Worm (Caenorhabditis elegans) whole organism, young adult: ENCODE results near the gene Y54G2A.15.
A peak's percentile ranks its signal among the peaks of the same experiment; 100 is the strongest.

Experiments
- B0336.3 ChIP-seq: fragments of 200-800 bp; sonication (Bioruptor generic); IDR thresholded peaks from 2 replicates; pipeline ENCODE4 v1.3.6; 2022; ENCODE audit warnings: missing genetic modification characterization, missing compliant biosample characterization
- D2030.7 ChIP-seq: fragments of 200-800 bp; sonication (Bioruptor generic); IDR thresholded peaks from 2 replicates; pipeline ENCODE4 v1.3.6; 2022; ENCODE audit warnings: missing genetic modification reagents, missing genetic modification characterization, missing compliant biosample characterization
- F22D6.2 ChIP-seq: sonication (generic microtip); optimal IDR thresholded peaks from 2 replicates; lab custom pipeline; 2016; ENCODE audit warnings: mild to moderate bottlenecking, missing genetic modification characterization, missing compliant biosample characterization
- F23B12.7 ChIP-seq: sonication (generic microtip); optimal IDR thresholded peaks from 2 replicates; lab custom pipeline; 2017; ENCODE audit warnings: missing genetic modification characterization, mild to moderate bottlenecking, missing compliant biosample characterization, antibody characterized with exemption, moderate library complexity; ENCODE audit not compliant: insufficient read depth
- F37B4.10 ChIP-seq: fragments of 200-800 bp; sonication (Bioruptor generic); IDR thresholded peaks from 2 replicates; pipeline ENCODE4 v1.3.6; 2022; ENCODE audit warnings: missing genetic modification characterization, missing compliant biosample characterization
- F39B2.1 ChIP-seq: fragments of 200-800 bp; sonication (Bioruptor generic); IDR thresholded peaks from 2 replicates; pipeline ENCODE4 v1.3.6; 2022; ENCODE audit warnings: missing genetic modification reagents, missing genetic modification characterization, missing compliant biosample characterization
- F57C9.4 ChIP-seq: sonication (generic microtip); optimal IDR thresholded peaks from 2 replicates; lab custom pipeline; 2017; ENCODE audit warnings: mild to moderate bottlenecking, missing genetic modification characterization, missing compliant biosample characterization
- Y53F4B.3 ChIP-seq: fragments of 200-800 bp; sonication (Bioruptor generic); IDR thresholded peaks from 2 replicates; pipeline ENCODE4 v1.3.6; 2022; ENCODE audit warnings: missing genetic modification reagents, missing genetic modification characterization, missing compliant biosample characterization
- Y56A3A.18 ChIP-seq: fragments of 200-800 bp; sonication (Bioruptor generic); IDR thresholded peaks from 2 replicates; pipeline ENCODE4 v1.3.6; 2022; ENCODE audit warnings: missing genetic modification reagents, missing genetic modification characterization, missing compliant biosample characterization
- Y79H2A.3 ChIP-seq: fragments of 200-800 bp; sonication (Bioruptor generic); conservative IDR thresholded peaks from 2 replicates; pipeline ENCODE4 v1.3.6; 2022; ENCODE audit warnings: missing genetic modification reagents, missing genetic modification characterization, missing compliant biosample characterization
- Y95B8A.8 ChIP-seq: fragments of 200-800 bp; sonication (Bioruptor generic); IDR thresholded peaks from 2 replicates; pipeline ENCODE4 v1.3.6; 2022; ENCODE audit warnings: missing genetic modification reagents, missing genetic modification characterization, missing compliant biosample characterization
- ZK185.1 ChIP-seq: sonication (generic microtip); optimal IDR thresholded peaks from 2 replicates; lab custom pipeline; 2016; ENCODE audit warnings: mild to moderate bottlenecking, missing genetic modification characterization, missing compliant biosample characterization; ENCODE audit not compliant: poor library complexity, severe bottlenecking
- athp-1 ChIP-seq: sonication (generic microtip); optimal IDR thresholded peaks from 2 replicates; lab custom pipeline; 2017; ENCODE audit warnings: mild to moderate bottlenecking, missing genetic modification characterization, missing compliant biosample characterization
- ccch-3 ChIP-seq: fragments of 200-800 bp; sonication (Bioruptor generic); optimal IDR thresholded peaks from 2 replicates; lab custom pipeline; 2018; ENCODE audit warnings: mild to moderate bottlenecking, missing genetic modification characterization, missing compliant biosample characterization
- cebp-2 ChIP-seq: fragments of 200-800 bp; sonication (Bioruptor generic); IDR thresholded peaks from 2 replicates; pipeline ENCODE4 v1.3.6; 2022; ENCODE audit warnings: missing genetic modification characterization, missing compliant biosample characterization
- ceh-100 ChIP-seq: fragments of 200-800 bp; sonication (Bioruptor generic); IDR thresholded peaks from 2 replicates; pipeline ENCODE4 v1.3.6; 2022; ENCODE audit warnings: missing genetic modification reagents, missing genetic modification characterization, missing compliant biosample characterization
- ceh-27 ChIP-seq: fragments of 200-800 bp; sonication (Bioruptor generic); optimal IDR thresholded peaks from 2 replicates; lab custom pipeline; 2018; ENCODE audit warnings: mild to moderate bottlenecking, missing genetic modification characterization, moderate library complexity, missing compliant biosample characterization
- ceh-58 ChIP-seq: fragments of 200-800 bp; sonication (Bioruptor generic); IDR thresholded peaks from 2 replicates; pipeline ENCODE4 v1.3.6; 2022; ENCODE audit warnings: missing genetic modification characterization, missing compliant biosample characterization
- chd-7 ChIP-seq: sonication (generic microtip); optimal IDR thresholded peaks from 2 replicates; lab custom pipeline; 2016; ENCODE audit warnings: mild to moderate bottlenecking, missing genetic modification characterization, moderate library complexity, missing compliant biosample characterization
- dpl-1 ChIP-seq: fragments of 150-350 bp; optimal IDR thresholded peaks from 2 replicates; lab custom pipeline; 2014; ENCODE audit warnings: missing biosample characterization, missing genetic modification reagents, missing genetic modification characterization
- efl-1 ChIP-seq: fragments of 150-350 bp; optimal IDR thresholded peaks from 2 replicates; lab custom pipeline; 2014; ENCODE audit warnings: missing biosample characterization, missing genetic modification reagents, missing genetic modification characterization
- egl-18 ChIP-seq: fragments of 200-800 bp; sonication (Bioruptor generic); IDR thresholded peaks from 2 replicates; pipeline ENCODE4 v1.3.6; 2022; ENCODE audit warnings: missing genetic modification reagents, missing genetic modification characterization, missing compliant biosample characterization
- egl-44 ChIP-seq: fragments of 200-800 bp; sonication (Bioruptor generic); IDR thresholded peaks from 2 replicates; pipeline ENCODE4 v1.3.6; 2022; ENCODE audit warnings: missing genetic modification reagents, missing genetic modification characterization, missing compliant biosample characterization
- egrh-3 ChIP-seq: fragments of 200-800 bp; sonication (Bioruptor generic); IDR thresholded peaks from 2 replicates; pipeline ENCODE4 v1.3.6; 2022; ENCODE audit warnings: missing genetic modification reagents, missing genetic modification characterization, missing compliant biosample characterization
- ets-4 ChIP-seq: fragments of 200-800 bp; sonication (Bioruptor generic); optimal IDR thresholded peaks from 2 replicates; lab custom pipeline; 2018; ENCODE audit warnings: mild to moderate bottlenecking, missing genetic modification characterization, missing compliant biosample characterization
- gei-17 ChIP-seq: fragments of 200-800 bp; sonication (Bioruptor generic); optimal IDR thresholded peaks from 2 replicates; lab custom pipeline; 2018; ENCODE audit warnings: mild to moderate bottlenecking, missing genetic modification characterization, missing compliant biosample characterization
- hsf-1 ChIP-seq: fragments of 200-800 bp; sonication (Bioruptor generic); IDR thresholded peaks from 2 replicates; pipeline ENCODE4 v1.3.6; 2022; ENCODE audit warnings: missing genetic modification reagents, missing genetic modification characterization, missing compliant biosample characterization
- lsl-1 ChIP-seq: fragments of 200-800 bp; sonication (Bioruptor generic); optimal IDR thresholded peaks from 2 replicates; lab custom pipeline; 2018; ENCODE audit warnings: mild to moderate bottlenecking, missing genetic modification characterization, moderate library complexity, missing compliant biosample characterization
- madf-6 ChIP-seq: fragments of 200-800 bp; sonication (Bioruptor generic); IDR thresholded peaks from 2 replicates; pipeline ENCODE4 v1.3.6; 2022; ENCODE audit warnings: missing genetic modification reagents, missing genetic modification characterization, missing compliant biosample characterization
- mcd-1 ChIP-seq: fragments of 200-800 bp; sonication (Bioruptor generic); IDR thresholded peaks from 2 replicates; pipeline ENCODE4 v1.3.6; 2022; ENCODE audit warnings: missing genetic modification reagents, missing genetic modification characterization, missing compliant biosample characterization
- nfyb-1 ChIP-seq: fragments of 200-800 bp; sonication (Bioruptor generic); IDR thresholded peaks from 2 replicates; pipeline ENCODE4 v1.3.6; 2022; ENCODE audit warnings: missing genetic modification reagents, missing genetic modification characterization, missing compliant biosample characterization
- nhr-179 ChIP-seq: sonication (generic microtip); optimal IDR thresholded peaks from 2 replicates; lab custom pipeline; 2016; ENCODE audit warnings: mild to moderate bottlenecking, missing genetic modification characterization, missing compliant biosample characterization
- snpc-3.4 ChIP-seq: sonication (generic microtip); optimal IDR thresholded peaks from 2 replicates; lab custom pipeline; 2017; ENCODE audit warnings: missing genetic modification characterization, mild to moderate bottlenecking, missing compliant biosample characterization, antibody characterized with exemption, moderate library complexity, missing genotype, missing genetic modification reagents
- tbx-9 ChIP-seq: sonication (generic microtip); optimal IDR thresholded peaks from 2 replicates; lab custom pipeline; 2016; ENCODE audit warnings: borderline replicate concordance, missing genetic modification characterization, inconsistent platforms, missing compliant biosample characterization
- unc-130 ChIP-seq: sonication (generic microtip); optimal IDR thresholded peaks from 2 replicates; lab custom pipeline; 2016; ENCODE audit warnings: missing genetic modification reagents, missing genetic modification characterization, missing compliant biosample characterization
- zfh-2 ChIP-seq: fragments of 200-800 bp; sonication (Bioruptor generic); conservative IDR thresholded peaks from 2 replicates; pipeline ENCODE4 v1.3.6; 2022; ENCODE audit warnings: missing genetic modification reagents, missing genetic modification characterization, missing compliant biosample characterization
- zim-3 ChIP-seq: sonication (generic microtip); optimal IDR thresholded peaks from 2 replicates; lab custom pipeline; 2017; ENCODE audit warnings: mild to moderate bottlenecking, missing genetic modification characterization, moderate library complexity, missing compliant biosample characterization
- ztf-25 ChIP-seq: fragments of 200-800 bp; sonication (Bioruptor generic); IDR thresholded peaks from 2 replicates; pipeline ENCODE4 v1.3.6; 2022; ENCODE audit warnings: missing genetic modification reagents, missing genetic modification characterization, missing compliant biosample characterization

Y54G2A.15 gene

DNA sequence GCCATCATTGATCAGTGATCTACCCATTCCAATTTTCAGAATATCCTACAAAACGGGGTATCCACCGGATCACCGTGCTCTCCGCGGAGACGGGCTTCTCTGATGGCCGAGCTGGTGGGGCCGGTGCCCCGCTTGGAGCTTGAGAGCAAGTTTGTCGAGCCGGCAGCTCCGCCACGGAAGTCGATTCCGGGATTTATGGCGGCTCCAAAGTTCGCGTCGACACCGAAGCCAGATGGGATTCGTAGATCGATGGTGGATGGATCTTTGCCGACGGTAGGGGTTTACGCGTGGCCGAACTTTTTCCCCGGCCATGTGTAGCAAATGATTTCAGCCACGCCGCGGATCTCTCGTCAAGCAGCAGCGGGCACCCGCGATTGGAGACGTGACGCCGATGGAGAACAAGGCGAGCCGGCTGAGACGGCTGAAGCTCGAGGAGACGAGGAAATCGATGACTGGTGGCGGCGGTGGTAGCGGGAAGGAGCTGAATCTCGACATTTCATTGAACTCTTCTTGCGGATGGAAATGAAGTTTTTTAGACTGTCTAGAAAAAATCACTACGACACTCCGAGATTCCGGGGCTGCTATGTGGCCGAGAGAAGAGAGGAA is 44.8 kb upstream of the Y54G2A.15 start:
- TF ChIP-seq nfyb-1 (GFP tag; lab: Robert Waterston, UW) = no peak
- TF ChIP-seq ets-4 (GFP tag; lab: Kevin White, UChicago) = no peak
- TF ChIP-seq tbx-9 = no peak
- no peak for TF ChIP-seq nhr-179 (tag; lab: Kevin White, UChicago)
- no peak for TF ChIP-seq D2030.7
- TF ChIP-seq egrh-3 = peak; percentile 78; the same call in 1 of the 2 replicates
- no peak for TF ChIP-seq ZK185.1
- TF ChIP-seq Y56A3A.18 = no peak
- TF ChIP-seq ceh-27 = no peak
- peak; percentile 29 for TF ChIP-seq zim-3
- TF ChIP-seq zfh-2 = peak; percentile 90
- TF ChIP-seq F23B12.7 = no peak
- no peak for TF ChIP-seq dpl-1 (GFP tag; lab: Kevin White, UChicago)
- TF ChIP-seq Y53F4B.3 (GFP tag; lab: Robert Waterston, UW) = no peak
- no peak for TF ChIP-seq ceh-58 (GFP tag; lab: Robert Waterston, UW)
- no peak; the same call in 1 of the 2 replicates for TF ChIP-seq madf-6 (GFP tag; lab: Robert Waterston, UW)
- TF ChIP-seq mcd-1 (GFP tag; lab: Robert Waterston, UW) = 0 out of 2 replicates have a peak, but pooled peaks have one; percentile 25
- TF ChIP-seq gei-17 (GFP tag; lab: Kevin White, UChicago) = no peak
- no peak for TF ChIP-seq unc-130

ce11 chrIV:2887245-2887644 is 43.5 kb upstream of the Y54G2A.15 start:
- 0 out of 2 replicates have a peak, but pooled peaks have one; percentile 11 for TF ChIP-seq F37B4.10 (GFP tag; lab: Robert Waterston, UW)
- peak; percentile 15; the same call in 1 of the 2 replicates for TF ChIP-seq hsf-1 (GFP tag; lab: Robert Waterston, UW)
- TF ChIP-seq mcd-1 (GFP tag; lab: Robert Waterston, UW) = 0 out of 2 replicates have a peak, but pooled peaks have one; percentile 18
- peak; percentile 22; the same call in 1 of the 2 replicates for TF ChIP-seq egrh-3
- TF ChIP-seq egl-18 (GFP tag; lab: Robert Waterston, UW) = no peak
- TF ChIP-seq zfh-2 = peak; percentile 77
- no peak for TF ChIP-seq ceh-100 (GFP tag; lab: Robert Waterston, UW)

DNA sequence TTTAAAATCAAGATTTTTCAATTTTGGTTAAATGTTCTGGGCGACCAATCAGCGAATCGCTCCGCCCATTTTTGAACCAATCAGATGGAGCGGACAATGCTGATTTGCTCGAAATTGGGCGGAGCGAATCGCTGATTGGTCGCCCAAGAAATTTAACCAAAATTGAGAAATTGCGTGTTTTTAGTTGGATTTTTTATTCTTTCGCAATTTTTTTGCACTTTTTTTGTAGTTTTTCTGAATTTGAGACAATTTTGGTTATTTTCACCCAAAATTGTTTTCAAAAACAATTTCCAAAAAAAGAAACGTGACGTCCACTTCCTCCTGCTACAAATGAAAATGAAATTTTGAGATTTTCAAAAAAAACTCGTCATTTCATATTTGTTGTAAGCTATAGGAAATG is 42.9 kb upstream of the Y54G2A.15 start, which contains the start of gene dml-1:
TSS of gene dml-1 (plus strand) at position 301 of the 400 bp plus-strand sequence.
- TF ChIP-seq athp-1 (tag; lab: Kevin White, UChicago) = no peak
- TF ChIP-seq efl-1 (GFP tag; lab: Kevin White, UChicago) = no peak
- no peak for TF ChIP-seq chd-7
- TF ChIP-seq ets-4 (GFP tag; lab: Kevin White, UChicago) = no peak
- TF ChIP-seq ceh-27 = no peak
- TF ChIP-seq egl-44 = no peak
- no peak for TF ChIP-seq cebp-2 (GFP tag; lab: Robert Waterston, UW)
- no peak for TF ChIP-seq F57C9.4
- TF ChIP-seq F22D6.2 (tag; lab: Kevin White, UChicago) = no peak
- no peak for TF ChIP-seq ccch-3
- TF ChIP-seq snpc-3.4 = no peak
- no peak for TF ChIP-seq B0336.3
- TF ChIP-seq madf-6 (GFP tag; lab: Robert Waterston, UW) = no peak
- TF ChIP-seq lsl-1 (GFP tag; lab: Kevin White, UChicago) = no peak
- TF ChIP-seq F39B2.1 (GFP tag; lab: Robert Waterston, UW) = no peak
- no peak for TF ChIP-seq F23B12.7
- no peak for TF ChIP-seq Y95B8A.8 (GFP tag; lab: Robert Waterston, UW)
- TF ChIP-seq Y79H2A.3 = no peak
- no peak for TF ChIP-seq ztf-25 (GFP tag; lab: Robert Waterston, UW)
